Fruit fly (Drosophila melanogaster) ovary, adult (tissue): ENCODE measurements around the gene Sgp.

ENCODE experiments used
- CG17801 ChIP-seq: fragments of 200-800 bp; optimal IDR thresholded peaks from 2 replicates; lab custom pipeline; 2019; ENCODE audit warnings: missing biosample characterization, mild to moderate bottlenecking, missing genetic modification characterization, moderate library complexity; ENCODE audit not compliant: partially characterized antibody

Sgp gene

dm6 chr2L:8519390-8519789, at the start of gene Sgp:
TSS of gene Sgp (plus strand) at chr2L:8519690.
- no peak for TF ChIP-seq CG17801 (GFP tag; lab: Kevin White, UChicago)

dm6 chr2L:8471667-8472066, 47.8 kb upstream of the Sgp start:
- no peak for TF ChIP-seq CG17801 (GFP tag; lab: Kevin White, UChicago)

- TF ChIP-seq CG17801 (GFP tag; lab: Kevin White, UChicago): no peak
These were observed 46.0 kb upstream of the Sgp start for dm6 chr2L:8473448-8473847.

dm6 chr2L:8477049-8477448, 42.4 kb upstream of the Sgp start, which contains the start of gene CheA29a:
TSS of gene CheA29a (plus strand) at chr2L:8477349.
- TF ChIP-seq CG17801 (GFP tag; lab: Kevin White, UChicago): no peak

dm6 chr2L:8477971-8478370, 41.5 kb upstream of the Sgp start:
- TF ChIP-seq CG17801 (GFP tag; lab: Kevin White, UChicago): no peak

- TF ChIP-seq CG17801 (GFP tag; lab: Kevin White, UChicago): no peak
These were observed 41.1 kb upstream of the Sgp start for dm6 chr2L:8478379-8478778.

- TF ChIP-seq CG17801 (GFP tag; lab: Kevin White, UChicago): no peak
These were observed 40.4 kb upstream of the Sgp start for dm6 chr2L:8478911-8479706.

dm6 chr2L:8480825-8481224, 38.7 kb upstream of the Sgp start:
- TF ChIP-seq CG17801 (GFP tag; lab: Kevin White, UChicago): no peak

- no peak for TF ChIP-seq CG17801 (GFP tag; lab: Kevin White, UChicago)
These were observed 37.7 kb upstream of the Sgp start, which contains the start of gene CG43796 for dm6 chr2L:8481623-8482424. TSS of gene CG43796 (plus strand) at chr2L:8482374.

dm6 chr2L:8485562-8485961, 33.9 kb upstream of the Sgp start:
- TF ChIP-seq CG17801 (GFP tag; lab: Kevin White, UChicago): peak; percentile 60

dm6 chr2L:8488735-8489134, 30.8 kb upstream of the Sgp start, which contains the start of gene CG13088:
TSS of gene CG13088 (plus strand) at chr2L:8488981.
- TF ChIP-seq CG17801 (GFP tag; lab: Kevin White, UChicago): peak; percentile 44

- no peak for TF ChIP-seq CG17801 (GFP tag; lab: Kevin White, UChicago)
These were observed 29.1 kb upstream of the Sgp start, which contains the start of gene CG43400 for dm6 chr2L:8490439-8490838. TSS of gene CG43400 (plus strand) at chr2L:8490739.

- no peak for TF ChIP-seq CG17801 (GFP tag; lab: Kevin White, UChicago)
These were observed 23.2 kb upstream of the Sgp start, which contains the start of gene Bace for dm6 chr2L:8496269-8496668. TSS of gene Bace (minus strand) at chr2L:8496307.

- TF ChIP-seq CG17801 (GFP tag; lab: Kevin White, UChicago): no peak
These were observed 12.8 kb upstream of the Sgp start, which contains the start of gene Dh31 for dm6 chr2L:8506729-8507128. TSS of gene Dh31 (minus strand) at chr2L:8506845.

dm6 chr2L:8511723-8512122, 7.8 kb upstream of the Sgp start, which contains the start of gene CG13096:
TSS of gene CG13096 (minus strand) at chr2L:8511866.
- TF ChIP-seq CG17801 (GFP tag; lab: Kevin White, UChicago): no peak
